Worm (Caenorhabditis elegans) whole organism, L4/young adult: Measurements from ENCODE around the gene R05G6.5.

Source experiments
- W03F9.2 ChIP-seq: fragments of 150-350 bp; optimal IDR thresholded peaks from 2 replicates; lab custom pipeline; 2014; ENCODE audit warnings: missing biosample characterization, missing genetic modification characterization
- dao-5 ChIP-seq: sonication (generic microtip); optimal IDR thresholded peaks from 2 replicates; lab custom pipeline; 2016; ENCODE audit warnings: missing genotype, missing genetic modification characterization, moderate library complexity, missing compliant biosample characterization
- him-1 ChIP-seq: sonication (generic microtip); optimal IDR thresholded peaks from 2 replicates; lab custom pipeline; 2016; ENCODE audit warnings: missing genotype, missing genetic modification reagents, missing genetic modification characterization, missing compliant biosample characterization

R05G6.5 gene

DNA sequence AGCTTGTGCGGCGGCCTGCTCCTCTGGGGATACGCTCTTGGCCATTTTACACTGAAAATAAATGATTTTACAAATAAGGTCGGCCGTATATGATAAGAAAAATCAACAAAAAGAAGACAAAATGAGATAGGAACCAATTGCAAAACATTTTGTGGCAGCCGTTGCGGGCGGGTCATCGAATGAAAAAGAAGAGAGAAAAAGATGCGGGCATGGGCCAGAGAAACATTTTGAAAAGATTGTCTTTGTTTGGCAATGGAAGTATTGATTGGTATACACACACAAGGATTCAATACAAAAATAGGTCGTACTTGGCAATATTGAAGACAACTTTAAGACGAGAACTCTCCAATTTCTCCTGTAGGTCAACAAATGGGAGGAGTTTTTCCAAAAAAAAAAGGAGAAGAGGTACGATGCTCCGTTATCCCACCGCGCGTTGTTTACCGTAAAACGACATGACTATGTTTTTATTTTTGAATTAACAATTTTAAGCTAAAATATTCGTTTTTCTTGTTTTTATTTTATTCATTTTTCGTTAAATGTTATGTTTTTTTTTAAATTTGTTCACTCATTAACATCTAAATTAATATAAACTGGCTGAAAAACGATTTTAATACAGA, 4.6 kb downstream of the R05G6.5 start, which contains the start of the genes plc-4 and R05G6.4:
Gene plc-4, minus strand, starts transcription at position 51 of the 617 bp plus-strand sequence.
Gene R05G6.4, plus strand, starts transcription at position 617 of the 617 bp plus-strand sequence.
- TF ChIP-seq dao-5 (tag; lab: Kevin White, UChicago): no peak

DNA sequence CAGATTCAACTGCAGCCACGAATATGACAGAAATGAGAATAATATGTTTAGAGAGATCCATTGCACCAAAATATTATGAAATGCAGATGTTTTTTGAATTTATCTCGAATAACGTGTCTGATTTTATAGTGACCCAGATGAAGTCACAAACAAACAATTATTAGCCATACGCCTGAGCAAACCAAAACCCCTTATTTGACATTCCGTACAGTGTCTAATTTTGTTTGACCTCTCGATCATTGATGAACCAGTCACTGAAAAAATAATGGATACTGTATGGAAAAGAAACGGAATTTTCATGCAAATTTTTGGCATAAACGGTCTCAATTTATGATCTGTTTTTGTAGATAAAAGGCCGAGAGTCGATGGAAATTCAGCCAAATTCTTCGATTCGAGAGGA, 8.0 kb downstream of the R05G6.5 start, which contains the start of the genes R05G6.9 and R05G6.3:
Gene R05G6.9, minus strand, starts transcription at position 101 of the 400 bp plus-strand sequence.
Gene R05G6.3, plus strand, starts transcription at position 386 of the 400 bp plus-strand sequence.
- TF ChIP-seq dao-5 (tag; lab: Kevin White, UChicago) (no peak), him-1 (no peak), W03F9.2 (tag; lab: Kevin White, UChicago) (no peak)

DNA sequence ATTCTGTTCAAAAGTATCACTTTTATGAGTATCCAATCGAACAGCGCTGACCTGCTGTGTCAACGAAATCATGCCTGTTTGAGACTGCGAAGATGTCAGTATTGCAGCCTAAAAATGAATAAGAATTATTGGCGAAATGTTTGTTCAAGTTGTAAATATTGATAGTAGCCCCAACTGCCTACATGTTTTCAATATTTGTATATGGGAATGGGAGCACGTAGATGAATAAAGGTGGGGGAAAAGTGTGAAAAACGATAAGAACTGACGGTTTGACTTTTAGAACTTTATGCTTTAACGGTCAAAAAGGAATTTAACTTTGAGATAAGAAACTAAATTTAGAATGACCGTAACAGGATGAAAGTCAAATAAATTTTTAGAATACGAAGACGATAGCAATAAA, 12.1 kb downstream of the R05G6.5 start:
- no peak for TF ChIP-seq W03F9.2 (tag; lab: Kevin White, UChicago)
- no peak for TF ChIP-seq dao-5 (tag; lab: Kevin White, UChicago)
- no peak for TF ChIP-seq him-1

- TF ChIP-seq him-1: no peak
Measured at ce11 chrIV:7520841-7521240, 12.7 kb downstream of the R05G6.5 start.

DNA sequence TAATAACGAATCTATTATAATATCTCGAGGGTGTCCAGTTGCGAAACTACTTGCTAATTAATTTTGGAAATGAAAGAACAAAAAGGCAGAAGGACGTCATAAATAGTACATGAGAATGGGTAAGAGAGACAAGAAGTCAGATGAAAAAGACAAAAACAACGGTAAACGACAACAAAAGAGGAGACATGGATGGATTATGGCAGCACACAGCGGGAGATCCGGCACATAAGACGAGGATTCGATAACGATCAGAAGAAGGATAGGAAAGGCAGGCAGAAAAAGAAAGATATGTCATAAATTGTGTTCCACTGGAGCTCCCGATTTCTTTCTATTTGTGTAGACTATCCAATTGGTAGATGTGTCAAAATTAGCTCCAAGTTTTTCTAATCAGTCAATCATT, 13.4 kb downstream of the R05G6.5 start:
- TF ChIP-seq him-1 (no peak), dao-5 (tag; lab: Kevin White, UChicago) (no peak), W03F9.2 (tag; lab: Kevin White, UChicago) (no peak)

ce11 chrIV:7523744-7524143, 15.6 kb downstream of the R05G6.5 start:
- TF ChIP-seq him-1: no peak
- no peak for TF ChIP-seq dao-5 (tag; lab: Kevin White, UChicago)
- no peak for TF ChIP-seq W03F9.2 (tag; lab: Kevin White, UChicago)

ce11 chrIV:7530226-7531070, 22.3 kb downstream of the R05G6.5 start:
- TF ChIP-seq him-1 (no peak), W03F9.2 (tag; lab: Kevin White, UChicago) (no peak), dao-5 (tag; lab: Kevin White, UChicago) (no peak)

DNA sequence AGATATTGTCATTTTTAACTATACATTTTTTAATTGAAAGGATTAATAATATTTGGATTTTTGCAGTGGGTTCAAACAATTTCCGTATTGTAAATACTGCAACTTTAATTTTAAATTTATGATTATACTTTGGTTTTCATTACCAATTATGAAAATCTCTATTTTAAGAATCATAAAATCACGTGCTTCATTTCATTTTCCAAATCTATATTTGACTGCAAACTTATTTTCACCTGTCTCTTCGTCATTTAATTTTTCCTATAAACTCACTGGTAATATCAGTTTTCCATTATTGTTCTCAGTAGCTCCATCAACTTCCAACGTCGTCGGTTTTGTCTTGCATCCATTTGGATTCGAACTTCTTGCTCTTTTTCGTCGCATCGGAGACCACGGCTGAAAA, 24.2 kb downstream of the R05G6.5 start, which contains the start of gene R05G6.1:
Gene R05G6.1, plus strand, starts transcription at position 301 of the 400 bp plus-strand sequence.
- TF ChIP-seq him-1 (no peak), dao-5 (tag; lab: Kevin White, UChicago) (no peak), W03F9.2 (tag; lab: Kevin White, UChicago) (no peak)

ce11 chrIV:7542485-7543001, 34.4 kb downstream of the R05G6.5 start, which contains the start of gene R05G6.10:
TSS of gene R05G6.10 (minus strand) at chrIV:7542535.
- TF ChIP-seq W03F9.2 (tag; lab: Kevin White, UChicago) (no peak), him-1 (no peak), dao-5 (tag; lab: Kevin White, UChicago) (no peak)

DNA sequence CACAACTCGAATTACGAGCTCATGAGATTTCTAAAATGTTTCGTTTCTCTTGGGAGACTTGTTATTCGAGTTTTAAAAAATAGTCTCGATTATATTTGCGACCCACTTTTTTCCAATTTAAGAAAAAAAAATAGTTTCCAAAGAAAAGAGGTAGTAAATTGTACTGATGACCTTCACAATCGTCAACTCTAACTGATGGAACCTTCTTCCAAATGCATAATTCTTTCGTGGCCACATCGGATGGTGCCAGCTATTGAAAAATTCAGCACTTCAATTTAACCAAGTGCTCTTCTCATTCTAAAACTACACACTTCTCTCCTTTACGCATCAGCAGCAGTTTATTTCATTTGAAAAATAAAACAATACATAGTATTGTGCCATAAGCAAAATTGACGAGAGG, 35.5 kb downstream of the R05G6.5 start:
- TF ChIP-seq him-1 (no peak), W03F9.2 (tag; lab: Kevin White, UChicago) (no peak), dao-5 (tag; lab: Kevin White, UChicago) (no peak)

ce11 chrIV:7547843-7548578, 39.8 kb downstream of the R05G6.5 start, which contains the start of the genes cdd-2 and oef-1:
TSS of gene cdd-2 (minus strand) at chrIV:7547893.
TSS of gene oef-1 (plus strand) at chrIV:7548417.
- TF ChIP-seq W03F9.2 (tag; lab: Kevin White, UChicago) (no peak), him-1 (no peak), dao-5 (tag; lab: Kevin White, UChicago) (no peak)

DNA sequence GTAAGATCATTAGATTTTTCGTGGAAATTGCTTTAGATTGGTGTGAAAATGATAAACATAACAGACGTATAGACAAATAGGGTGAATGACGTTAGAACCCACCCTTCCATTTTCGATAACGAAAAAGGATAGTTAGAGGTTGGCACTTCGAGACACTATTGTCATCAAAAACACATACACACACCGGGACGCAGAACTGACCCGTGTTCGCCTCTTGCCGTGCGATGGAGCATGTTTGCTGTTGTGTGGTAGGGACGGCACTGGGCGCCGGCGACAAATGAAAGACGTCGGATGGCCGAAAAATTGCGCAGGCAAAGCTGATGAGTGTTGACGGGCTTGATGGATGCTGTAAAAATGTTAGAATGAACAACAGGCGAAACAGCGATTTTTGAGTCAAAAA, 41.7 kb downstream of the R05G6.5 start:
- TF ChIP-seq him-1: no peak
- no peak for TF ChIP-seq dao-5 (tag; lab: Kevin White, UChicago)
- TF ChIP-seq W03F9.2 (tag; lab: Kevin White, UChicago): peak; percentile 9

DNA sequence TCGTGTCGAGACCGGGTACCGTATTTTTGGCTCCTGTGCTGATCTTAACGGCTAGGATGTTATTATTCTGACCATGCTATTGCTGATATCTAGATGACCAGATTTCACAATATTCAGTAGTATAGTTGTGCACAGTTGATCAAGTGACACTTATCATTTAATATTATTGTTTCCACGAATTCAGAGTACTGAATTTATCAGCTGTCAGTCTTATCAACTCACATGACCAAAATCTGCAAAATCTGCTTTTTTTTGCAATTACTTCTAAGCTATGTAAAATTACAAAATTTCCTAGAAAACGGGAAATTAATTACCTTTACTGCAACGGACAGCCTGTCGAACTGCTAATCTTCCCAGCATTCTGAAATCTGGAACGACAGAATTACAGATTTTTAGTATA, 42.3 kb downstream of the R05G6.5 start, which contains the start of gene pam-1:
Gene pam-1, minus strand, starts transcription at position 368 of the 400 bp plus-strand sequence.
- no peak for TF ChIP-seq him-1
- no peak for TF ChIP-seq dao-5 (tag; lab: Kevin White, UChicago)
- TF ChIP-seq W03F9.2 (tag; lab: Kevin White, UChicago): no peak
